Worm (Caenorhabditis elegans): Measurements from ENCODE around the gene T16G1.18.
"Not testable (repeated sequence)": the region's sequence is repeated elsewhere in the genome, so short reads cannot be mapped to it uniquely, and the experiment has no call there.

Gene T16G1.18

ce11 chrV:12967925-12968327, 16.8 kb downstream of the T16G1.18 start, which contains the start of gene R186.8:
R186.8 (minus strand) TSS chrV:12967982.
- TF ChIP-seq crh-2 (tag; optimal IDR thresholded peaks at IDR 0.05) (peak; percentile 41), F13H6.1 (tag; optimal IDR thresholded peaks at IDR 0.05) (peak; percentile 68), lin-11 (tag; optimal IDR thresholded peaks at IDR 0.05) (peak; percentile 32), nhr-21 (tag; optimal IDR thresholded peaks at IDR 0.05) (peak; percentile 30), sem-4 (tag; optimal IDR thresholded peaks at IDR 0.05) (peak; percentile 2), C34F6.9 (tag; optimal IDR thresholded peaks at IDR 0.05) (peak; percentile 64), sma-3 (GFP tag; optimal IDR thresholded peaks at IDR 0.05) (peak; percentile 91), nhr-129 (tag; optimal IDR thresholded peaks at IDR 0.05) (peak; percentile 60), sma-9 (GFP tag; optimal IDR thresholded peaks at IDR 0.05) (peak; percentile 55), fos-1 (tag; optimal IDR thresholded peaks at IDR 0.05) (peak; percentile 3), unc-55 (GFP tag; optimal IDR thresholded peaks at IDR 0.05) (peak; percentile 46), nhr-25 (tag; optimal IDR thresholded peaks at IDR 0.05) (peak; percentile 27), gmeb-1 (tag; optimal IDR thresholded peaks at IDR 0.05) (peak; percentile 39), Y55F3AM.14 (GFP tag; optimal IDR thresholded peaks at IDR 0.05) (peak; percentile 73), lsy-2 (tag; optimal IDR thresholded peaks at IDR 0.05) (peak; percentile 56 to 94)
- TF ChIP-seq sma-9 (tag; optimal IDR thresholded peaks at IDR 0.05): not testable (repeated sequence)

- TF ChIP-seq nhr-237 (tag; optimal IDR thresholded peaks at IDR 0.05) (no peak), fos-1 (tag; optimal IDR thresholded peaks at IDR 0.05) (no peak), mab-5 (tag; optimal IDR thresholded peaks at IDR 0.05) (no peak), mdl-1 (tag; optimal IDR thresholded peaks at IDR 0.05) (no peak), nhr-23 (tag; optimal IDR thresholded peaks at IDR 0.05) (no peak), nhr-6 (tag; optimal IDR thresholded peaks at IDR 0.05) (no peak), skn-1 (tag; optimal IDR thresholded peaks at IDR 0.05) (no peak), unc-39 (tag; optimal IDR thresholded peaks at IDR 0.05) (no peak), lin-39 (tag; optimal IDR thresholded peaks at IDR 0.05) (no peak)
Observed at ce11 chrV:12968555-12968954, 17.5 kb downstream of the T16G1.18 start, which contains the start of gene lin-46. lin-46 (plus strand) TSS chrV:12968855.

- TF ChIP-seq mab-5 (tag; optimal IDR thresholded peaks at IDR 0.05): no peak
- TF ChIP-seq fos-1 (tag; optimal IDR thresholded peaks at IDR 0.05): no peak
- no peak for TF ChIP-seq zag-1 (tag; optimal IDR thresholded peaks at IDR 0.05)
- no peak for TF ChIP-seq blmp-1 (tag; optimal IDR thresholded peaks at IDR 0.05; ENCODE audit: insufficient read depth)
- peak; percentile 55 for TF ChIP-seq unc-55 (GFP tag; optimal IDR thresholded peaks at IDR 0.05)
- no peak for TF ChIP-seq peb-1 (tag; optimal IDR thresholded peaks at IDR 0.05)
- TF ChIP-seq snpc-4 (tag; optimal IDR thresholded peaks at IDR 0.05): no peak
- TF ChIP-seq mdl-1 (tag; optimal IDR thresholded peaks at IDR 0.05): no peak
- TF ChIP-seq nhr-25 (tag; optimal IDR thresholded peaks at IDR 0.05): peak; percentile 61
- TF ChIP-seq elt-3 (tag; optimal IDR thresholded peaks at IDR 0.05): no peak
- TF ChIP-seq lin-11 (tag; optimal IDR thresholded peaks at IDR 0.05): no peak
- TF ChIP-seq sem-4 (tag; optimal IDR thresholded peaks at IDR 0.05): peak; percentile 26
- TF ChIP-seq nhr-21 (tag; optimal IDR thresholded peaks at IDR 0.05): no peak
- TF ChIP-seq crh-2 (tag; optimal IDR thresholded peaks at IDR 0.05): peak; percentile 4
- peak; percentile 1 for TF ChIP-seq sma-9 (GFP tag; optimal IDR thresholded peaks at IDR 0.05)
- TF ChIP-seq sma-9 (tag; optimal IDR thresholded peaks at IDR 0.05): no peak
- TF ChIP-seq nhr-129 (tag; optimal IDR thresholded peaks at IDR 0.05): peak; percentile 28
- TF ChIP-seq F13H6.1 (tag; optimal IDR thresholded peaks at IDR 0.05): no peak
- TF ChIP-seq lin-13 (GFP tag; optimal IDR thresholded peaks at IDR 0.05): peak; percentile 58
- no peak for TF ChIP-seq ztf-11 (tag; optimal IDR thresholded peaks at IDR 0.05)
- TF ChIP-seq unc-62 (GFP tag; optimal IDR thresholded peaks at IDR 0.05): no peak
- no peak for TF ChIP-seq nhr-23 (tag; optimal IDR thresholded peaks at IDR 0.05)
- TF ChIP-seq C34F6.9 (tag; optimal IDR thresholded peaks at IDR 0.05): peak; percentile 45
- TF ChIP-seq ama-1 (optimal IDR thresholded peaks at IDR 0.05): no peak
- TF ChIP-seq ztf-4 (tag; optimal IDR thresholded peaks at IDR 0.05): no peak
- TF ChIP-seq skn-1 (tag; optimal IDR thresholded peaks at IDR 0.05): no peak
- no peak for TF ChIP-seq lin-39 (tag; optimal IDR thresholded peaks at IDR 0.05)
- no peak for TF ChIP-seq nhr-12 (tag; optimal IDR thresholded peaks at IDR 0.05)
- peak; percentile 28 to 84 for TF ChIP-seq lsy-2 (tag; optimal IDR thresholded peaks at IDR 0.05)
- no peak for TF ChIP-seq ceh-82 (tag; optimal IDR thresholded peaks at IDR 0.05)
- no peak for TF ChIP-seq elt-1 (tag; optimal IDR thresholded peaks at IDR 0.05)
Observed at ce11 chrV:12970575-12971160, 19.6 kb downstream of the T16G1.18 start, which contains the start of gene pnn-1. pnn-1 (plus strand) TSS chrV:12971110.

Measured in whole organism, L2 larva.